Worm (Caenorhabditis elegans) whole organism, L2 larva: ENCODE measurements around the gene alh-6.

Experiments used
- elt-3 ChIP-seq: sonication (generic microtip); optimal IDR thresholded peaks from 2 replicates; lab custom pipeline; 2017; ENCODE audit warnings: missing biosample characterization, missing genetic modification characterization
- fos-1 ChIP-seq: fragments of 150-350 bp; optimal IDR thresholded peaks from 2 replicates; lab custom pipeline; 2014; ENCODE audit warnings: missing biosample characterization, missing genetic modification characterization
- mdl-1 ChIP-seq, 2 experiments: fragments of 150-350 bp in 1 of 2; sonication (generic microtip) in 1 of 2; optimal IDR thresholded peaks; 2 replicates each; lab custom pipeline; 2017; ENCODE audit warnings: missing biosample characterization in 2 of 2, missing genetic modification characterization in 2 of 2
- snpc-4 ChIP-seq: fragments of 150-350 bp; optimal IDR thresholded peaks from 2 replicates; lab custom pipeline; 2014; ENCODE audit warnings: missing biosample characterization, missing genetic modification characterization

- TF ChIP-seq elt-3 (tag; lab: Kevin White, UChicago) (no peak), snpc-4 (tag; lab: Kevin White, UChicago) (no peak), fos-1 (tag; lab: Kevin White, UChicago) (no peak), mdl-1 (tag; optimal IDR thresholded peaks at IDR 0.05; lab: Kevin White, UChicago) (no peak)
Observed at ce11 chrII:1266790-1267189, 43.1 kb downstream of the alh-6 start, which contains the start of gene oac-30.
